Worm (Caenorhabditis elegans) whole organism, late embryonic: Measurements from ENCODE around the gene folr-1.

ENCODE experiments used
- ama-1 ChIP-seq: fragments of 150-350 bp; optimal IDR thresholded peaks from 2 replicates; lab custom pipeline; 2014
- ceh-30 ChIP-seq: fragments of 150-350 bp; optimal IDR thresholded peaks from 2 replicates; lab custom pipeline; 2014; ENCODE audit warnings: missing biosample characterization, missing genetic modification characterization
- npax-4 ChIP-seq: sonication (generic microtip); optimal IDR thresholded peaks from 2 replicates; lab custom pipeline; 2016; ENCODE audit warnings: missing genetic modification characterization, missing compliant biosample characterization
- pag-3 ChIP-seq: sonication (generic microtip); optimal IDR thresholded peaks from 2 replicates; lab custom pipeline; 2016; ENCODE audit warnings: missing compliant biosample characterization, missing genetic modification characterization, borderline replicate concordance
- zip-5 ChIP-seq: sonication (generic microtip); optimal IDR thresholded peaks from 2 replicates; lab custom pipeline; 2016; ENCODE audit warnings: missing genetic modification characterization, missing compliant biosample characterization

- no peak for TF ChIP-seq ama-1 (lab: Kevin White, UChicago)
- TF ChIP-seq ceh-30 = no peak
- TF ChIP-seq npax-4 (tag; lab: Kevin White, UChicago) = no peak
- TF ChIP-seq pag-3 (tag; lab: Kevin White, UChicago) = no peak
- TF ChIP-seq zip-5 (tag; lab: Kevin White, UChicago) = no peak
These were observed 29.4 kb downstream of the folr-1 start for ce11 chrX:9948528-9948927.
